Worm (Caenorhabditis elegans) whole organism, L1 larva: ENCODE data around the gene Y65A5A.24.
A peak's percentile ranks its signal among the peaks of the same experiment; 100 is the strongest.

Experiments used
- C04F5.9 ChIP-seq: sonication (generic microtip); optimal IDR thresholded peaks from 2 replicates; lab custom pipeline; 2016; ENCODE audit warnings: missing genetic modification characterization, missing compliant biosample characterization
- aha-1 ChIP-seq: fragments of 150-350 bp; optimal IDR thresholded peaks from 2 replicates; lab custom pipeline; 2014; ENCODE audit warnings: missing biosample characterization, missing genetic modification characterization
- aly-2 ChIP-seq: fragments of 150-350 bp; optimal IDR thresholded peaks from 2 replicates; lab custom pipeline; 2014; ENCODE audit warnings: missing biosample characterization, missing genetic modification characterization
- ama-1 ChIP-seq: fragments of 150-350 bp; optimal IDR thresholded peaks from 2 replicates; lab custom pipeline; 2014
- blmp-1 ChIP-seq: fragments of 150-350 bp; optimal IDR thresholded peaks from 2 replicates; lab custom pipeline; 2014; ENCODE audit warnings: missing biosample characterization, missing genetic modification characterization
- ceh-88 ChIP-seq: fragments of 200-800 bp; sonication (Bioruptor generic); IDR thresholded peaks from 2 replicates; pipeline ENCODE4 v1.3.6; 2022; ENCODE audit warnings: missing genetic modification characterization, missing compliant biosample characterization
- dsc-1 ChIP-seq: sonication (generic microtip); optimal IDR thresholded peaks from 2 replicates; lab custom pipeline; 2016; ENCODE audit warnings: mild to moderate bottlenecking, missing genetic modification characterization, missing compliant biosample characterization
- efl-3 ChIP-seq: fragments of 200-800 bp; sonication (Bioruptor generic); optimal IDR thresholded peaks from 2 replicates; lab custom pipeline; 2018; ENCODE audit warnings: mild to moderate bottlenecking, missing genetic modification characterization, missing compliant biosample characterization
- egl-13 ChIP-seq: sonication (generic microtip); optimal IDR thresholded peaks from 2 replicates; lab custom pipeline; 2016; ENCODE audit warnings: missing genotype, missing genetic modification reagents, missing genetic modification characterization, missing compliant biosample characterization
- egl-27 ChIP-seq, 2 experiments: fragments of 150-350 bp in 1 of 2; sonication (generic microtip); optimal IDR thresholded peaks; 3 replicates each; lab custom pipeline; 2017 to 2018; ENCODE audit warnings: missing biosample characterization in 2 of 2, missing genetic modification characterization in 2 of 2, missing genetic modification reagents in 2 of 2
- elt-2 ChIP-seq: sonication (generic microtip); optimal IDR thresholded peaks from 2 replicates; lab custom pipeline; 2016; ENCODE audit warnings: missing genetic modification characterization, mild to moderate bottlenecking, inconsistent platforms, missing compliant biosample characterization, missing genetic modification reagents
- elt-3 ChIP-seq, 6 experiments: fragments of 150-350 bp in 1 of 6; sonication (generic microtip); optimal IDR thresholded peaks; 2 replicates each; lab custom pipeline; 2017 to 2018; ENCODE audit warnings: missing biosample characterization in 6 of 6, missing genetic modification characterization in 6 of 6, inconsistent platforms in 1 of 6
- ets-5 ChIP-seq: fragments of 200-800 bp; sonication (Bioruptor generic); IDR thresholded peaks from 2 replicates; pipeline ENCODE4 v1.3.6; 2022; ENCODE audit warnings: missing genetic modification characterization, missing compliant biosample characterization
- fkh-8 ChIP-seq: sonication (generic microtip); optimal IDR thresholded peaks from 2 replicates; lab custom pipeline; 2016; ENCODE audit warnings: mild to moderate bottlenecking, missing genetic modification characterization, missing compliant biosample characterization
- grh-1 ChIP-seq: fragments of 200-800 bp; sonication (Bioruptor generic); IDR thresholded peaks from 2 replicates; pipeline ENCODE4 v1.3.6; 2022; ENCODE audit warnings: missing genetic modification reagents, missing genetic modification characterization, missing compliant biosample characterization
- hlh-4 ChIP-seq: sonication (generic microtip); optimal IDR thresholded peaks from 2 replicates; lab custom pipeline; 2016; ENCODE audit warnings: mild to moderate bottlenecking, missing genetic modification characterization, missing compliant biosample characterization
- isw-1 ChIP-seq: fragments of 200-800 bp; sonication (Bioruptor generic); IDR thresholded peaks from 2 replicates; pipeline ENCODE4 v1.3.6; 2022; ENCODE audit warnings: missing genetic modification characterization, missing compliant biosample characterization
- lin-13 ChIP-seq: fragments of 150-350 bp; optimal IDR thresholded peaks from 2 replicates; lab custom pipeline; 2014; ENCODE audit warnings: missing biosample characterization, missing genetic modification reagents, missing genetic modification characterization
- lin-14 ChIP-seq: fragments of 200-800 bp; sonication (Bioruptor generic); optimal IDR thresholded peaks from 2 replicates; lab custom pipeline; 2018; ENCODE audit warnings: mild to moderate bottlenecking, missing genetic modification characterization, moderate library complexity, missing compliant biosample characterization
- lin-39 ChIP-seq: fragments of 150-350 bp; optimal IDR thresholded peaks from 2 replicates; lab custom pipeline; 2014; ENCODE audit warnings: missing biosample characterization, missing genetic modification reagents, missing genetic modification characterization
- lir-3 ChIP-seq: sonication (generic microtip); optimal IDR thresholded peaks from 2 replicates; lab custom pipeline; 2016; ENCODE audit warnings: mild to moderate bottlenecking, missing genetic modification characterization, moderate library complexity, missing compliant biosample characterization; ENCODE audit not compliant: poor library complexity
- mab-9 ChIP-seq: fragments of 200-800 bp; sonication (Bioruptor generic); IDR thresholded peaks from 2 replicates; pipeline ENCODE4 v1.3.6; 2022; ENCODE audit warnings: missing genetic modification reagents, missing genetic modification characterization, missing compliant biosample characterization
- mdl-1 ChIP-seq, 2 experiments: fragments of 150-350 bp; optimal IDR thresholded peaks; 2 replicates each; lab custom pipeline; 2014 to 2017; ENCODE audit warnings: missing biosample characterization in 2 of 2, missing genetic modification characterization in 2 of 2, inconsistent platforms in 1 of 2
- mep-1 ChIP-seq: fragments of 150-350 bp; optimal IDR thresholded peaks from 2 replicates; lab custom pipeline; 2014; ENCODE audit warnings: missing biosample characterization, missing genetic modification characterization
- nhr-19 ChIP-seq: fragments of 200-800 bp; sonication (Bioruptor generic); conservative IDR thresholded peaks from 2 replicates; pipeline ENCODE4 v1.3.6; 2022; ENCODE audit warnings: missing genetic modification characterization, missing compliant biosample characterization
- nhr-20 ChIP-seq: sonication (generic microtip); optimal IDR thresholded peaks from 2 replicates; lab custom pipeline; 2016; ENCODE audit warnings: mild to moderate bottlenecking, missing genetic modification characterization, missing compliant biosample characterization
- nhr-237 ChIP-seq: fragments of 150-350 bp; optimal IDR thresholded peaks from 2 replicates; lab custom pipeline; 2014; ENCODE audit warnings: missing biosample characterization, missing genetic modification characterization
- nhr-28 ChIP-seq: fragments of 150-350 bp; optimal IDR thresholded peaks from 2 replicates; lab custom pipeline; 2014; ENCODE audit warnings: missing biosample characterization, missing genetic modification characterization
- nhr-71 ChIP-seq: sonication (generic microtip); optimal IDR thresholded peaks from 2 replicates; lab custom pipeline; 2016; ENCODE audit warnings: mild to moderate bottlenecking, missing genetic modification characterization, moderate library complexity, missing compliant biosample characterization
- nhr-76 ChIP-seq: sonication (generic microtip); optimal IDR thresholded peaks from 2 replicates; lab custom pipeline; 2017; ENCODE audit warnings: missing biosample characterization, missing genetic modification characterization
- nhr-85 ChIP-seq: sonication (generic microtip); peaks from one replicate; lab custom pipeline; 2016; ENCODE audit warnings: missing genetic modification characterization, inconsistent platforms, missing compliant biosample characterization
- nhr-90 ChIP-seq: sonication (generic microtip); optimal IDR thresholded peaks from 2 replicates; lab custom pipeline; 2016; ENCODE audit warnings: mild to moderate bottlenecking, missing genetic modification characterization, missing compliant biosample characterization; ENCODE audit not compliant: poor library complexity
- pqm-1 ChIP-seq: sonication (generic microtip); optimal IDR thresholded peaks from 3 replicates; lab custom pipeline; 2017; ENCODE audit warnings: missing biosample characterization, missing genetic modification characterization
- rnt-1 ChIP-seq: sonication (generic microtip); optimal IDR thresholded peaks from 2 replicates; lab custom pipeline; 2016; ENCODE audit warnings: mild to moderate bottlenecking, missing genetic modification characterization, moderate library complexity, missing compliant biosample characterization
- skn-1 ChIP-seq: fragments of 150-350 bp; optimal IDR thresholded peaks from 2 replicates; lab custom pipeline; 2014; ENCODE audit warnings: missing biosample characterization, missing genetic modification characterization
- snpc-4 ChIP-seq: fragments of 150-350 bp; optimal IDR thresholded peaks from 2 replicates; lab custom pipeline; 2014; ENCODE audit warnings: missing biosample characterization, missing genetic modification characterization
- snu-23 ChIP-seq: sonication (generic microtip); optimal IDR thresholded peaks from 2 replicates; lab custom pipeline; 2016; ENCODE audit warnings: missing genetic modification characterization, missing compliant biosample characterization
- sox-4 ChIP-seq: sonication (generic microtip); optimal IDR thresholded peaks from 2 replicates; lab custom pipeline; 2016; ENCODE audit warnings: missing genetic modification characterization, missing compliant biosample characterization
- sptf-1 ChIP-seq: fragments of 150-350 bp; optimal IDR thresholded peaks from 2 replicates; lab custom pipeline; 2014; ENCODE audit warnings: missing biosample characterization, missing genetic modification characterization
- sup-37 ChIP-seq: fragments of 200-800 bp; sonication (Bioruptor generic); optimal IDR thresholded peaks from 2 replicates; lab custom pipeline; 2018; ENCODE audit warnings: mild to moderate bottlenecking, missing genetic modification characterization, missing compliant biosample characterization
- tbx-2 ChIP-seq: sonication (generic microtip); optimal IDR thresholded peaks from 2 replicates; lab custom pipeline; 2016; ENCODE audit warnings: missing genetic modification characterization, missing compliant biosample characterization
- tlp-1 ChIP-seq: fragments of 150-350 bp; optimal IDR thresholded peaks from 2 replicates; lab custom pipeline; 2014; ENCODE audit warnings: missing biosample characterization, missing genetic modification characterization
- unc-130 ChIP-seq: fragments of 150-350 bp; optimal IDR thresholded peaks from 2 replicates; lab custom pipeline; 2017; ENCODE audit warnings: missing biosample characterization, missing genetic modification characterization, inconsistent platforms
- xbp-1 ChIP-seq: sonication (generic microtip); optimal IDR thresholded peaks from 2 replicates; lab custom pipeline; 2016; ENCODE audit warnings: missing genetic modification characterization, missing compliant biosample characterization
- zip-4 ChIP-seq: fragments of 200-800 bp; sonication (Bioruptor generic); optimal IDR thresholded peaks from 2 replicates; lab custom pipeline; 2018; ENCODE audit warnings: mild to moderate bottlenecking, missing genetic modification characterization, moderate library complexity, missing compliant biosample characterization

The Y65A5A.24 gene

ce11 chrIV:16388856-16389461 is 4.8 kb upstream of the Y65A5A.24 start (continued):
- peak; percentile 24; the same call in 1 of the 2 replicates for TF ChIP-seq isw-1 (GFP tag; lab: Robert Waterston, UW)
- TF ChIP-seq xbp-1, result peak; percentile 61
- no peak for TF ChIP-seq hlh-4 (tag; lab: Kevin White, UChicago)
- no peak for TF ChIP-seq egl-27 (tag; optimal IDR thresholded peaks at IDR 0.05; lab: Kevin White, UChicago)
- no peak for TF ChIP-seq elt-2 (tag; lab: Kevin White, UChicago)
- TF ChIP-seq tlp-1 (tag; lab: Kevin White, UChicago), result no peak
- peak; percentile 77 for TF ChIP-seq snu-23 (GFP tag; lab: Kevin White, UChicago)
- peak; percentile 45 for TF ChIP-seq tbx-2
- TF ChIP-seq sup-37 (GFP tag; lab: Kevin White, UChicago), result no peak
- peak; percentile 66 for TF ChIP-seq lin-14 (GFP tag; lab: Kevin White, UChicago)
- peak; percentile 79 for TF ChIP-seq nhr-90
- TF ChIP-seq efl-3 (GFP tag; lab: Kevin White, UChicago), result no peak
- TF ChIP-seq skn-1, result peak; percentile 45
- no peak for TF ChIP-seq ama-1 (lab: Kevin White, UChicago)
- TF ChIP-seq nhr-237 (tag; lab: Kevin White, UChicago), result no peak
- peak; percentile 52 for TF ChIP-seq dsc-1 (tag; lab: Kevin White, UChicago)
- no peak for TF ChIP-seq sptf-1 (tag; lab: Kevin White, UChicago)
- TF ChIP-seq nhr-28 (tag; lab: Kevin White, UChicago), result no peak
- peak in 1 of 2 experiments; percentile 48 for TF ChIP-seq mdl-1 (tag; optimal IDR thresholded peaks at IDR 0.05; lab: Kevin White, UChicago)
- peak; percentile 76 for TF ChIP-seq rnt-1 (tag; lab: Kevin White, UChicago)
- TF ChIP-seq nhr-71, result peak; percentile 79
- TF ChIP-seq mab-9 (GFP tag; lab: Robert Waterston, UW), result peak; percentile 59; the same call in 1 of the 2 replicates
- peak; percentile 45 for TF ChIP-seq egl-13 (tag; lab: Kevin White, UChicago)
- TF ChIP-seq aly-2, result no peak
- TF ChIP-seq grh-1 (GFP tag; lab: Robert Waterston, UW), result no peak
- TF ChIP-seq nhr-20 (tag; lab: Kevin White, UChicago), result peak; percentile 53
- no peak for TF ChIP-seq snpc-4 (tag; lab: Kevin White, UChicago)
- TF ChIP-seq C04F5.9 (tag; lab: Kevin White, UChicago), result peak; percentile 19
- TF ChIP-seq lin-39 (tag; lab: Kevin White, UChicago), result no peak
- peak; percentile 37 for TF ChIP-seq lin-13 (GFP tag; lab: Kevin White, UChicago)
- no peak for TF ChIP-seq nhr-76
- no peak for TF ChIP-seq aha-1 (tag; lab: Kevin White, UChicago)
- no peak for TF ChIP-seq pqm-1
- TF ChIP-seq fkh-8, result peak; percentile 75
- TF ChIP-seq nhr-19 (GFP tag; lab: Robert Waterston, UW), result peak; percentile 65

- TF ChIP-seq unc-130 (tag; lab: Kevin White, UChicago), result no peak
- TF ChIP-seq isw-1 (GFP tag; lab: Robert Waterston, UW), result no peak
- TF ChIP-seq blmp-1, result peak; percentile 6
- TF ChIP-seq sox-4 (tag; lab: Kevin White, UChicago), result no peak
- TF ChIP-seq hlh-4 (tag; lab: Kevin White, UChicago), result no peak
These were observed 2.3 kb upstream of the Y65A5A.24 start for ce11 chrIV:16391470-16391869.

ce11 chrIV:16396651-16397050 is 2.9 kb downstream of the Y65A5A.24 start:
- TF ChIP-seq nhr-71 (peak; percentile 2), C04F5.9 (tag; lab: Kevin White, UChicago) (no peak), tlp-1 (tag; lab: Kevin White, UChicago) (no peak), nhr-19 (GFP tag; lab: Robert Waterston, UW) (no peak), ceh-88 (GFP tag; lab: Robert Waterston, UW) (no peak), ets-5 (GFP tag; lab: Robert Waterston, UW) (no peak), rnt-1 (tag; lab: Kevin White, UChicago) (peak; percentile 34), nhr-237 (tag; lab: Kevin White, UChicago) (no peak), blmp-1 (peak; percentile 58), mep-1 (tag; lab: Kevin White, UChicago) (peak; percentile 22), lin-14 (GFP tag; lab: Kevin White, UChicago) (peak; percentile 40), elt-3 (tag; optimal IDR thresholded peaks at IDR 0.05; lab: Kevin White, UChicago) (peak in 1 of 6 experiments; percentile 20), lir-3 (no peak), snu-23 (GFP tag; lab: Kevin White, UChicago) (peak; percentile 39), nhr-85 (tag; lab: Kevin White, UChicago) (peak; percentile 84), zip-4 (GFP tag; lab: Kevin White, UChicago) (no peak)
